Worm (Caenorhabditis elegans) whole organism, young adult: Measurements from ENCODE around the gene R105.5.

Experiments
- B0035.1 ChIP-seq: sonication (generic microtip); optimal IDR thresholded peaks from 2 replicates; lab custom pipeline; 2016; ENCODE audit warnings: missing genetic modification characterization, mild to moderate bottlenecking, missing compliant biosample characterization, missing genotype, missing genetic modification reagents
- B0336.3 ChIP-seq: fragments of 200-800 bp; sonication (Bioruptor generic); IDR thresholded peaks from 2 replicates; pipeline ENCODE4 v1.3.6; 2022; ENCODE audit warnings: missing genetic modification characterization, missing compliant biosample characterization
- D2030.7 ChIP-seq: fragments of 200-800 bp; sonication (Bioruptor generic); IDR thresholded peaks from 2 replicates; pipeline ENCODE4 v1.3.6; 2022; ENCODE audit warnings: missing genetic modification reagents, missing genetic modification characterization, missing compliant biosample characterization
- F23B12.7 ChIP-seq: sonication (generic microtip); optimal IDR thresholded peaks from 2 replicates; lab custom pipeline; 2017; ENCODE audit warnings: missing genetic modification characterization, mild to moderate bottlenecking, missing compliant biosample characterization, antibody characterized with exemption, moderate library complexity; ENCODE audit not compliant: insufficient read depth
- F33H1.4 ChIP-seq: fragments of 200-800 bp; sonication (Bioruptor generic); IDR thresholded peaks from 2 replicates; pipeline ENCODE4 v1.3.6; 2022; ENCODE audit warnings: missing genetic modification reagents, missing genetic modification characterization, missing compliant biosample characterization
- F49E8.2 ChIP-seq: sonication (generic microtip); optimal IDR thresholded peaks from 3 replicates; lab custom pipeline; 2017; ENCODE audit warnings: missing genetic modification characterization, mild to moderate bottlenecking, missing compliant biosample characterization, antibody characterized with exemption, moderate library complexity; ENCODE audit not compliant: insufficient read depth
- K12H6.12 ChIP-seq: fragments of 200-800 bp; sonication (Bioruptor generic); optimal IDR thresholded peaks from 2 replicates; lab custom pipeline; 2018; ENCODE audit warnings: mild to moderate bottlenecking, missing genetic modification characterization, missing compliant biosample characterization
- T07F8.4 ChIP-seq: sonication (generic microtip); optimal IDR thresholded peaks from 2 replicates; lab custom pipeline; 2016; ENCODE audit warnings: mild to moderate bottlenecking, missing genetic modification characterization, moderate library complexity, missing compliant biosample characterization
- Y53G8AR.9 ChIP-seq: fragments of 200-800 bp; sonication (Bioruptor generic); conservative IDR thresholded peaks from 2 replicates; pipeline ENCODE4 v1.3.6; 2022; ENCODE audit warnings: missing genetic modification reagents, missing genetic modification characterization, missing compliant biosample characterization
- Y56A3A.18 ChIP-seq: fragments of 200-800 bp; sonication (Bioruptor generic); IDR thresholded peaks from 2 replicates; pipeline ENCODE4 v1.3.6; 2022; ENCODE audit warnings: missing genetic modification reagents, missing genetic modification characterization, missing compliant biosample characterization
- Y67H2A.10 ChIP-seq: fragments of 200-800 bp; sonication (Bioruptor generic); conservative IDR thresholded peaks from 2 replicates; pipeline ENCODE4 v1.3.6; 2022; ENCODE audit warnings: missing genetic modification reagents, missing genetic modification characterization, missing compliant biosample characterization
- Y95B8A.8 ChIP-seq: fragments of 200-800 bp; sonication (Bioruptor generic); IDR thresholded peaks from 2 replicates; pipeline ENCODE4 v1.3.6; 2022; ENCODE audit warnings: missing genetic modification reagents, missing genetic modification characterization, missing compliant biosample characterization
- atf-7 ChIP-seq: sonication (generic microtip); optimal IDR thresholded peaks from 2 replicates; lab custom pipeline; 2017; ENCODE audit warnings: mild to moderate bottlenecking, missing genetic modification characterization, missing compliant biosample characterization
- attf-3 ChIP-seq: fragments of 200-800 bp; sonication (Bioruptor generic); conservative IDR thresholded peaks from 2 replicates; pipeline ENCODE4 v1.3.6; 2022; ENCODE audit warnings: missing genetic modification reagents, missing genetic modification characterization, missing compliant biosample characterization
- attf-5 ChIP-seq: fragments of 200-800 bp; sonication (Bioruptor generic); optimal IDR thresholded peaks from 2 replicates; lab custom pipeline; 2018; ENCODE audit warnings: mild to moderate bottlenecking, missing genetic modification characterization, missing compliant biosample characterization
- bed-1 ChIP-seq: fragments of 200-800 bp; sonication (Bioruptor generic); IDR thresholded peaks from 2 replicates; pipeline ENCODE4 v1.3.6; 2022; ENCODE audit warnings: missing genetic modification reagents, missing genetic modification characterization, missing compliant biosample characterization
- ceh-100 ChIP-seq: fragments of 200-800 bp; sonication (Bioruptor generic); IDR thresholded peaks from 2 replicates; pipeline ENCODE4 v1.3.6; 2022; ENCODE audit warnings: missing genetic modification reagents, missing genetic modification characterization, missing compliant biosample characterization
- ceh-40 ChIP-seq: fragments of 200-800 bp; sonication (Bioruptor generic); IDR thresholded peaks from 2 replicates; pipeline ENCODE4 v1.3.6; 2022; ENCODE audit warnings: missing genetic modification characterization, missing compliant biosample characterization
- ceh-91 ChIP-seq: fragments of 200-800 bp; sonication (Bioruptor generic); IDR thresholded peaks from 2 replicates; pipeline ENCODE4 v1.3.6; 2022; ENCODE audit warnings: missing genetic modification reagents, missing genetic modification characterization, missing compliant biosample characterization
- die-1 ChIP-seq: sonication (generic microtip); optimal IDR thresholded peaks from 2 replicates; lab custom pipeline; 2016; ENCODE audit warnings: missing genotype, mild to moderate bottlenecking, missing genetic modification characterization, missing compliant biosample characterization
- efl-1 ChIP-seq: fragments of 150-350 bp; optimal IDR thresholded peaks from 2 replicates; lab custom pipeline; 2014; ENCODE audit warnings: missing biosample characterization, missing genetic modification reagents, missing genetic modification characterization
- ekl-4 ChIP-seq: fragments of 200-800 bp; sonication (Bioruptor generic); IDR thresholded peaks from 2 replicates; pipeline ENCODE4 v1.3.6; 2022; ENCODE audit warnings: missing genetic modification reagents, missing genetic modification characterization, missing compliant biosample characterization
- him-1 ChIP-seq: sonication (generic microtip); optimal IDR thresholded peaks from 2 replicates; lab custom pipeline; 2016; ENCODE audit warnings: missing genotype, missing genetic modification reagents, missing genetic modification characterization, missing compliant biosample characterization
- hmg-1.2 ChIP-seq: fragments of 200-800 bp; sonication (Bioruptor generic); IDR thresholded peaks from 2 replicates; pipeline ENCODE4 v1.3.6; 2022; ENCODE audit warnings: missing genetic modification reagents, missing genetic modification characterization, missing compliant biosample characterization
- hsf-1 ChIP-seq: fragments of 200-800 bp; sonication (Bioruptor generic); IDR thresholded peaks from 2 replicates; pipeline ENCODE4 v1.3.6; 2022; ENCODE audit warnings: missing genetic modification reagents, missing genetic modification characterization, missing compliant biosample characterization
- let-607 ChIP-seq, 2 experiments: fragments of 200-800 bp in 1 of 2; sonication (Bioruptor generic) in 1 of 2; sonication (generic microtip) in 1 of 2; optimal IDR thresholded peaks; 2 replicates each; lab custom pipeline; 2016 to 2018; ENCODE audit warnings: mild to moderate bottlenecking in 2 of 2, missing compliant biosample characterization in 2 of 2, missing genetic modification characterization in 2 of 2, moderate library complexity in 2 of 2, missing genotype in 1 of 2
- lin-26 ChIP-seq: fragments of 200-800 bp; sonication (Bioruptor generic); IDR thresholded peaks from 2 replicates; pipeline ENCODE4 v1.3.6; 2022; ENCODE audit warnings: missing genetic modification reagents, missing genetic modification characterization, missing compliant biosample characterization
- lin-40 ChIP-seq: sonication (generic microtip); optimal IDR thresholded peaks from 2 replicates; lab custom pipeline; 2016; ENCODE audit warnings: missing genetic modification characterization, mild to moderate bottlenecking, missing compliant biosample characterization, missing genotype, missing genetic modification reagents
- lin-54 ChIP-seq: fragments of 200-800 bp; sonication (Bioruptor generic); optimal IDR thresholded peaks from 2 replicates; lab custom pipeline; 2018; ENCODE audit warnings: mild to moderate bottlenecking, missing genetic modification characterization, missing compliant biosample characterization
- lir-1 ChIP-seq: fragments of 200-800 bp; sonication (Bioruptor generic); conservative IDR thresholded peaks from 2 replicates; pipeline ENCODE4 v1.3.6; 2022; ENCODE audit warnings: missing genetic modification reagents, missing genetic modification characterization, missing compliant biosample characterization
- lsl-1 ChIP-seq: fragments of 200-800 bp; sonication (Bioruptor generic); optimal IDR thresholded peaks from 2 replicates; lab custom pipeline; 2018; ENCODE audit warnings: mild to moderate bottlenecking, missing genetic modification characterization, moderate library complexity, missing compliant biosample characterization
- madf-3 ChIP-seq: fragments of 200-800 bp; sonication (Bioruptor generic); IDR thresholded peaks from 2 replicates; pipeline ENCODE4 v1.3.6; 2022; ENCODE audit warnings: missing genetic modification reagents, missing genetic modification characterization, missing compliant biosample characterization
- madf-8 ChIP-seq: fragments of 200-800 bp; sonication (Bioruptor generic); conservative IDR thresholded peaks from 2 replicates; pipeline ENCODE4 v1.3.6; 2022; ENCODE audit warnings: missing genetic modification reagents, missing genetic modification characterization, missing compliant biosample characterization
- nfyb-1 ChIP-seq: fragments of 200-800 bp; sonication (Bioruptor generic); IDR thresholded peaks from 2 replicates; pipeline ENCODE4 v1.3.6; 2022; ENCODE audit warnings: missing genetic modification reagents, missing genetic modification characterization, missing compliant biosample characterization
- nhr-179 ChIP-seq: sonication (generic microtip); optimal IDR thresholded peaks from 2 replicates; lab custom pipeline; 2016; ENCODE audit warnings: mild to moderate bottlenecking, missing genetic modification characterization, missing compliant biosample characterization
- nhr-80 ChIP-seq: sonication (generic microtip); optimal IDR thresholded peaks from 2 replicates; lab custom pipeline; 2016; ENCODE audit warnings: missing genetic modification characterization, missing compliant biosample characterization
- nhr-90 ChIP-seq: sonication (generic microtip); optimal IDR thresholded peaks from 2 replicates; lab custom pipeline; 2016; ENCODE audit warnings: missing genotype, mild to moderate bottlenecking, missing genetic modification characterization, missing compliant biosample characterization
- sdz-38 ChIP-seq: sonication (generic microtip); optimal IDR thresholded peaks from 2 replicates; lab custom pipeline; 2016; ENCODE audit warnings: missing genotype, missing genetic modification characterization, missing compliant biosample characterization
- snpc-1.1 ChIP-seq: sonication (generic microtip); optimal IDR thresholded peaks from 2 replicates; lab custom pipeline; 2017; ENCODE audit warnings: missing genetic modification characterization, mild to moderate bottlenecking, missing compliant biosample characterization, antibody characterized with exemption, moderate library complexity, missing genotype, missing genetic modification reagents; ENCODE audit not compliant: insufficient read depth
- snpc-1.3 ChIP-seq: sonication (generic microtip); optimal IDR thresholded peaks from 2 replicates; lab custom pipeline; 2017; ENCODE audit warnings: missing genetic modification characterization, mild to moderate bottlenecking, missing compliant biosample characterization, antibody characterized with exemption, moderate library complexity, missing genotype, missing genetic modification reagents; ENCODE audit not compliant: insufficient read depth
- snpc-3.4 ChIP-seq: sonication (generic microtip); optimal IDR thresholded peaks from 2 replicates; lab custom pipeline; 2017; ENCODE audit warnings: missing genetic modification characterization, mild to moderate bottlenecking, missing compliant biosample characterization, antibody characterized with exemption, moderate library complexity, missing genotype, missing genetic modification reagents
- tbp1 ChIP-seq: fragments of 200-800 bp; sonication (Bioruptor generic); optimal IDR thresholded peaks from 2 replicates; lab custom pipeline; 2018; ENCODE audit warnings: mild to moderate bottlenecking, missing genetic modification characterization, missing compliant biosample characterization
- tlf-1 ChIP-seq: fragments of 200-800 bp; sonication (Bioruptor generic); optimal IDR thresholded peaks from 2 replicates; lab custom pipeline; 2018; ENCODE audit warnings: mild to moderate bottlenecking, missing genetic modification characterization, missing compliant biosample characterization
- xnd-1 ChIP-seq: sonication (generic microtip); optimal IDR thresholded peaks from 2 replicates; lab custom pipeline; 2016; ENCODE audit warnings: missing genotype, missing genetic modification reagents, missing genetic modification characterization, missing compliant biosample characterization
- zim-3 ChIP-seq: sonication (generic microtip); optimal IDR thresholded peaks from 2 replicates; lab custom pipeline; 2017; ENCODE audit warnings: mild to moderate bottlenecking, missing genetic modification characterization, moderate library complexity, missing compliant biosample characterization
- ztf-18 ChIP-seq: sonication (generic microtip); optimal IDR thresholded peaks from 2 replicates; lab custom pipeline; 2016; ENCODE audit warnings: missing genotype, mild to moderate bottlenecking, missing genetic modification characterization, missing compliant biosample characterization

The R105.5 gene

DNA sequence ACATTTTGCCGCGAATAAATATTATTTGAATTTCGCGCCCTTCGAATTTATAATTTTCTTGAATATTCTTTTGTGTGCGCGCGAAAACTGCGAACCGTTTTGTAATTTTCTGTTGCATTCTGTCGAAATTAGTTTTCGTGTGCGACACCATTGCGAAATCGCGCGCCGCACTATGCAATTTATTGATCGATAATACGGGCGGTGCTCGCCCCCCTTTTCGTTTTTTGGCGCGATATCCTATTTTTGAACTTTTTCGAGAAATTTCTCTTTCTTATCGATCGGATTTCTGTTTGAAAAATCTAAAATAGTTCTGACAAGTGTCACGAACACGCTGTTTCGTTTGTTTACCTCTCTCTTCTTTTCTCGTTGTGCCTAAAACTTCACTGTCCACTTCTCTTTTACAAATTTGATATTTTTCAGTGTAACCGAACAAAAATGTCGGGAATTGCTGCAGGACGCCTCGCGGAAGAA, 14.6 kb downstream of the R105.5 start, which contains the start of gene ubc-9 (continued):
- peak; percentile 46 for TF ChIP-seq nhr-80 (tag; lab: Kevin White, UChicago)
- peak; percentile 67 for TF ChIP-seq ztf-18
- peak; percentile 70 for TF ChIP-seq Y67H2A.10 (GFP tag; lab: Robert Waterston, UW)
- peak; percentile 66 for TF ChIP-seq tbp1 (GFP tag; lab: Kevin White, UChicago)
- no peak for TF ChIP-seq snpc-1.1 (tag; lab: Kevin White, UChicago)
- TF ChIP-seq nhr-90, result peak; percentile 6
- peak; percentile 90 for TF ChIP-seq xnd-1
- TF ChIP-seq B0035.1 (tag; lab: Kevin White, UChicago), result no peak
- TF ChIP-seq hsf-1 (GFP tag; lab: Robert Waterston, UW), result peak; percentile 95
- peak; percentile 83 for TF ChIP-seq ceh-91 (GFP tag; lab: Robert Waterston, UW)
- TF ChIP-seq madf-3 (GFP tag; lab: Robert Waterston, UW), result peak; percentile 89
- peak; percentile 92 for TF ChIP-seq attf-5 (GFP tag; lab: Kevin White, UChicago)
- peak; percentile 81 for TF ChIP-seq F33H1.4 (GFP tag; lab: Robert Waterston, UW)
- no peak for TF ChIP-seq bed-1 (GFP tag; lab: Robert Waterston, UW)
- TF ChIP-seq madf-8 (GFP tag; lab: Robert Waterston, UW), result peak; percentile 90
- peak; percentile 54 for TF ChIP-seq K12H6.12 (tag; lab: Kevin White, UChicago)
- peak; percentile 80 for TF ChIP-seq Y53G8AR.9 (GFP tag; lab: Robert Waterston, UW)
- TF ChIP-seq him-1 (tag; lab: Kevin White, UChicago), result peak; percentile 18
- peak in 1 of 2 experiments; percentile 31 for TF ChIP-seq let-607 (tag; optimal IDR thresholded peaks at IDR 0.05; lab: Kevin White, UChicago)
- peak; percentile 80 for TF ChIP-seq nfyb-1 (GFP tag; lab: Robert Waterston, UW)
- TF ChIP-seq lin-40, result peak; percentile 57
- TF ChIP-seq lin-54, result peak; percentile 91
- TF ChIP-seq nhr-179, result no peak
- TF ChIP-seq die-1 (tag; lab: Kevin White, UChicago), result peak; percentile 1
- TF ChIP-seq Y95B8A.8 (GFP tag; lab: Robert Waterston, UW), result peak; percentile 58; the same call in 1 of the 2 replicates
- TF ChIP-seq atf-7, result peak; percentile 4
- TF ChIP-seq lsl-1, result peak; percentile 82
- TF ChIP-seq lir-1 (GFP tag; lab: Robert Waterston, UW), result peak; percentile 59; the same call in 1 of the 2 replicates
- peak; percentile 93 for TF ChIP-seq efl-1 (GFP tag; lab: Kevin White, UChicago)
- peak; percentile 93 for TF ChIP-seq tlf-1
- TF ChIP-seq F23B12.7 (tag; lab: Kevin White, UChicago), result peak; percentile 50
- TF ChIP-seq snpc-1.3 (tag; lab: Kevin White, UChicago), result peak; percentile 58
- TF ChIP-seq attf-3, result no peak

ce11 chrIV:4652365-4652844, 16.3 kb downstream of the R105.5 start, which contains the start of gene F29B9.5:
Gene F29B9.5, plus strand, starts transcription at chrIV:4652415.
- TF ChIP-seq attf-3, result no peak
- TF ChIP-seq ekl-4, result peak; percentile 71
- 0 out of 2 replicates have a peak, but pooled peaks have one; percentile 14 for TF ChIP-seq ceh-100 (GFP tag; lab: Robert Waterston, UW)
- TF ChIP-seq B0336.3 (GFP tag; lab: Robert Waterston, UW), result peak; percentile 86
- 0 out of 2 replicates have a peak, but pooled peaks have one; percentile 26 for TF ChIP-seq ceh-40
- TF ChIP-seq D2030.7 (GFP tag; lab: Robert Waterston, UW), result 0 out of 2 replicates have a peak, but pooled peaks have one; percentile 9
- TF ChIP-seq F49E8.2 (tag; lab: Kevin White, UChicago), result peak; percentile 75
- TF ChIP-seq T07F8.4, result peak; percentile 18
- TF ChIP-seq Y53G8AR.9 (GFP tag; lab: Robert Waterston, UW), result peak; percentile 80
- TF ChIP-seq Y56A3A.18 (GFP tag; lab: Robert Waterston, UW), result peak; percentile 36; the same call in 1 of the 2 replicates
- TF ChIP-seq lin-26 (GFP tag; lab: Robert Waterston, UW), result peak; percentile 62; the same call in 1 of the 2 replicates
- TF ChIP-seq xnd-1, result peak; percentile 41
- no peak for TF ChIP-seq attf-5 (GFP tag; lab: Kevin White, UChicago)
- TF ChIP-seq nhr-80 (tag; lab: Kevin White, UChicago), result no peak
- peak; percentile 41 for TF ChIP-seq snpc-3.4
- 0 out of 2 replicates have a peak, but pooled peaks have one; percentile 14 for TF ChIP-seq hmg-1.2 (GFP tag; lab: Robert Waterston, UW)
- no peak for TF ChIP-seq sdz-38 (tag; lab: Kevin White, UChicago)
- peak; percentile 13 for TF ChIP-seq zim-3 (tag; lab: Kevin White, UChicago)
